Fruit fly (Drosophila melanogaster) whole organism, prepupa: ENCODE data around the gene CG15773.

Experiments used
- Blimp-1 ChIP-seq: fragments of 200-800 bp; sonication (Bioruptor generic); optimal IDR thresholded peaks from 3 replicates; lab custom pipeline; 2017; ENCODE audit warnings: missing biosample characterization, missing genetic modification characterization, mild to moderate bottlenecking, moderate library complexity, missing genetic modification reagents
- CG10669 ChIP-seq: fragments of 200-800 bp; sonication (Bioruptor generic); optimal IDR thresholded peaks from 3 replicates; lab custom pipeline; 2018; ENCODE audit warnings: missing biosample characterization, mild to moderate bottlenecking, missing genetic modification characterization, moderate library complexity
- CG31627 ChIP-seq: fragments of 200-800 bp; sonication (Bioruptor generic); optimal IDR thresholded peaks from 3 replicates; lab custom pipeline; 2016; ENCODE audit warnings: missing biosample characterization, missing genetic modification characterization
- CG4318 ChIP-seq: fragments of 200-800 bp; sonication (Bioruptor generic); optimal IDR thresholded peaks from 3 replicates; lab custom pipeline; 2017; ENCODE audit warnings: missing biosample characterization, mild to moderate bottlenecking, missing genetic modification characterization
- CG8632 ChIP-seq: fragments of 200-800 bp; sonication (Bioruptor generic); optimal IDR thresholded peaks from 3 replicates; lab custom pipeline; 2016; ENCODE audit warnings: missing biosample characterization, missing genetic modification characterization
- Eip78C ChIP-seq: fragments of 200-800 bp; sonication (Bioruptor generic); peaks from one replicate; lab custom pipeline; 2016; ENCODE audit warnings: missing biosample characterization, missing genetic modification characterization
- Gug ChIP-seq: fragments of 200-800 bp; sonication (Bioruptor generic); IDR thresholded peaks from 2 replicates; pipeline ENCODE4 v1.3.6; 2022; ENCODE audit warnings: missing biosample characterization, missing genetic modification characterization
- Hr4 ChIP-seq: fragments of 200-800 bp; sonication (Bioruptor generic); optimal IDR thresholded peaks from 3 replicates; lab custom pipeline; 2016; ENCODE audit warnings: missing biosample characterization, missing genetic modification characterization
- Sox15 ChIP-seq: fragments of 200-800 bp; sonication (Bioruptor generic); optimal IDR thresholded peaks from 3 replicates; lab custom pipeline; 2016; ENCODE audit warnings: missing biosample characterization, missing genetic modification characterization
- fd59A ChIP-seq: fragments of 200-800 bp; sonication (Bioruptor generic); optimal IDR thresholded peaks from 2 replicates; lab custom pipeline; 2017; ENCODE audit warnings: missing biosample characterization, mild to moderate bottlenecking, missing genetic modification characterization, missing genetic modification reagents

dm6 chrX:5723577-5723976, 9.0 kb upstream of the CG15773 start:
- no peak for TF ChIP-seq Hr4 (GFP tag; lab: Kevin White, UChicago)
- no peak for TF ChIP-seq Sox15 (GFP tag; lab: Kevin White, UChicago)
- no peak for TF ChIP-seq Blimp-1
- no peak for TF ChIP-seq CG4318 (GFP tag; lab: Kevin White, UChicago)
- no peak for TF ChIP-seq CG8632 (GFP tag; lab: Kevin White, UChicago)
- no peak for TF ChIP-seq Gug (GFP tag; lab: Robert Waterston, UW)
- no peak for TF ChIP-seq CG31627 (GFP tag; lab: Kevin White, UChicago)
- TF ChIP-seq Eip78C, result peak; percentile 55
- no peak for TF ChIP-seq fd59A (GFP tag; lab: Kevin White, UChicago)
- no peak for TF ChIP-seq CG10669 (GFP tag; lab: Kevin White, UChicago)
